Fruit fly (Drosophila melanogaster): Measurements from ENCODE around the gene S-Lap1.

dm6 chr3L:8660800-8661199, 43.8 kb downstream of the S-Lap1 start:
- TF ChIP-seq CG1620 (GFP tag; optimal IDR thresholded peaks at IDR 0.05) (no peak), CG5204 (GFP tag; optimal IDR thresholded peaks at IDR 0.05) (no peak), Crg-1 (GFP tag; optimal IDR thresholded peaks at IDR 0.05) (no peak), toe (GFP tag; optimal IDR thresholded peaks at IDR 0.05) (no peak)

Measured in whole organism, adult.